Fruit fly (Drosophila melanogaster): ENCODE measurements around the gene mys.

DNA sequence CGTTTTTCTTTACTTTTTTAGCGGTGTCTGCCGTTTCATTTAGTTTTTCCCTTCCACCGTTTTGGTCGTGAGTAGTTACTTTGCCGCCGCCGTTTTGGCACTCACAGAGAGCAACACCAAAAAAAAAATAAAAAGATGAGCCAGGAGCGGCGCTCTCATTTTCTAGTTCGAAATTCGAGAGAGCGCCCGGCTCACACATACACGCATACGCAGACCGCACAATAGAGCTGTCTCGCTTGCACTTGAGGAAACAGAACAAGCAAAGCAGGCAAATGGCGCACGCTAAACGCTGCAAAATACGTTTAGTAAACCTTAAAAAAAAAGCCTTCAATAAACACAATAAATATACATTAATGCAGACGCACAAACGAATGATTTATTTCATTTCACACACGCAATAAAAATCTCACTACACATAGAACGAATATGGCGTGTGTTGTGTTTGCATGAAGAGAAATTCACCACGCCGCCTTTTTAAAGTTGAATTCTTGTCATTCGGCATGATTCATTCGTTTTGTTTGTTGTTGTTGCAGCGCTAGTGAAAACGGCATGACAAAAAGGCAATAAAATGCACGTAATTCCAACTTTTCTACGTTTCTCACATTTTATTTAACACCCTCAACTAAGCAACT, 4.7 kb upstream of the mys start:
- TF ChIP-seq CG1792 (GFP tag; optimal IDR thresholded peaks at IDR 0.05) (no peak), kay (GFP tag; optimal IDR thresholded peaks at IDR 0.05) (no peak), BEAF-32 (GFP tag; optimal IDR thresholded peaks at IDR 0.05) (no peak), Asciz (GFP tag; optimal IDR thresholded peaks at IDR 0.05) (no peak)
